Worm (Caenorhabditis elegans): ENCODE measurements around the gene Y75B8A.39.

DNA sequence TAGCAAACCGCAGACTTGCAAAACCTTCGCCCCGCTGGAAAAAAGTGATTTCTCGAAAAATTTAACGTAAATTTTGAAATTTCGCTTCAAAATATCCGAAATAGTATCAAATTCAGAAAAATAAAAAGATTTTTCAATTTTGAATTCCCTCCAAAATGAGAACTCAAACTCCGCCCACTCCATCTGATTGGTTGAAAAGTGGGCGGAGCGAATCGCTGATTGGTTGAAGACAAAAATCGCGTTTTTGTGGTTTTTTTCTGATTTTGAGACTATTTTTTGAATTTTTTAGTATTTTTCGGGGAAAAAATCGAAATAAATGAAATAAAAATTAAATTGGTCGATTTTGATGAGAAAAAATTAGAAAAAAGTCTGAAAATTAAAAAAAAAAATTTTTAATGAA lies 36.0 kb downstream of the Y75B8A.39 start:
- TF ChIP-seq F13H6.1 (tag; optimal IDR thresholded peaks at IDR 0.05) = no peak
- TF ChIP-seq unc-39 (tag; optimal IDR thresholded peaks at IDR 0.05) = no peak
